Worm (Caenorhabditis elegans) whole organism, young adult: ENCODE results near the gene uso-1.
A peak's percentile ranks its signal among the peaks of the same experiment; 100 is the strongest.

ENCODE experiments used
- B0336.3 ChIP-seq: fragments of 200-800 bp; sonication (Bioruptor generic); IDR thresholded peaks from 2 replicates; pipeline ENCODE4 v1.3.6; 2022; ENCODE audit warnings: missing genetic modification characterization, missing compliant biosample characterization
- C17E4.6 ChIP-seq: fragments of 200-800 bp; sonication (Bioruptor generic); IDR thresholded peaks from 2 replicates; pipeline ENCODE4 v1.3.6; 2022; ENCODE audit warnings: missing genetic modification reagents, missing genetic modification characterization, missing compliant biosample characterization
- F22D6.2 ChIP-seq: sonication (generic microtip); optimal IDR thresholded peaks from 2 replicates; lab custom pipeline; 2016; ENCODE audit warnings: mild to moderate bottlenecking, missing genetic modification characterization, missing compliant biosample characterization
- F52B5.7 ChIP-seq: sonication (generic microtip); optimal IDR thresholded peaks from 2 replicates; lab custom pipeline; 2016; ENCODE audit warnings: mild to moderate bottlenecking, missing genetic modification characterization, missing compliant biosample characterization
- F55B11.4 ChIP-seq: sonication (generic microtip); optimal IDR thresholded peaks from 2 replicates; lab custom pipeline; 2016; ENCODE audit warnings: missing compliant biosample characterization, missing genetic modification characterization, borderline replicate concordance; ENCODE audit not compliant: insufficient read depth
- F57C9.4 ChIP-seq: sonication (generic microtip); optimal IDR thresholded peaks from 2 replicates; lab custom pipeline; 2017; ENCODE audit warnings: mild to moderate bottlenecking, missing genetic modification characterization, missing compliant biosample characterization
- K11D2.4 ChIP-seq: fragments of 200-800 bp; sonication (Bioruptor generic); IDR thresholded peaks from 2 replicates; pipeline ENCODE4 v1.3.6; 2022; ENCODE audit warnings: missing genetic modification reagents, missing genetic modification characterization, missing compliant biosample characterization
- T26A5.8 ChIP-seq: sonication (generic microtip); optimal IDR thresholded peaks from 2 replicates; lab custom pipeline; 2016; ENCODE audit warnings: missing genetic modification characterization, missing compliant biosample characterization
- Y53F4B.3 ChIP-seq: fragments of 200-800 bp; sonication (Bioruptor generic); IDR thresholded peaks from 2 replicates; pipeline ENCODE4 v1.3.6; 2022; ENCODE audit warnings: missing genetic modification reagents, missing genetic modification characterization, missing compliant biosample characterization
- Y67H2A.10 ChIP-seq: fragments of 200-800 bp; sonication (Bioruptor generic); conservative IDR thresholded peaks from 2 replicates; pipeline ENCODE4 v1.3.6; 2022; ENCODE audit warnings: missing genetic modification reagents, missing genetic modification characterization, missing compliant biosample characterization
- Y79H2A.3 ChIP-seq: fragments of 200-800 bp; sonication (Bioruptor generic); conservative IDR thresholded peaks from 2 replicates; pipeline ENCODE4 v1.3.6; 2022; ENCODE audit warnings: missing genetic modification reagents, missing genetic modification characterization, missing compliant biosample characterization
- ZK185.1 ChIP-seq: sonication (generic microtip); optimal IDR thresholded peaks from 2 replicates; lab custom pipeline; 2016; ENCODE audit warnings: mild to moderate bottlenecking, missing genetic modification characterization, missing compliant biosample characterization; ENCODE audit not compliant: poor library complexity, severe bottlenecking
- aptf-2 ChIP-seq: fragments of 200-800 bp; sonication (Bioruptor generic); conservative IDR thresholded peaks from 2 replicates; pipeline ENCODE4 v1.3.6; 2022; ENCODE audit warnings: missing genetic modification reagents, missing genetic modification characterization, missing compliant biosample characterization
- atf-7 ChIP-seq: sonication (generic microtip); optimal IDR thresholded peaks from 2 replicates; lab custom pipeline; 2017; ENCODE audit warnings: mild to moderate bottlenecking, missing genetic modification characterization, missing compliant biosample characterization
- athp-1 ChIP-seq: sonication (generic microtip); optimal IDR thresholded peaks from 2 replicates; lab custom pipeline; 2017; ENCODE audit warnings: mild to moderate bottlenecking, missing genetic modification characterization, missing compliant biosample characterization
- ceh-91 ChIP-seq: fragments of 200-800 bp; sonication (Bioruptor generic); IDR thresholded peaks from 2 replicates; pipeline ENCODE4 v1.3.6; 2022; ENCODE audit warnings: missing genetic modification reagents, missing genetic modification characterization, missing compliant biosample characterization
- die-1 ChIP-seq: sonication (generic microtip); optimal IDR thresholded peaks from 2 replicates; lab custom pipeline; 2016; ENCODE audit warnings: missing genotype, mild to moderate bottlenecking, missing genetic modification characterization, missing compliant biosample characterization
- dox-1 ChIP-seq: fragments of 200-800 bp; sonication (Bioruptor generic); IDR thresholded peaks from 2 replicates; pipeline ENCODE4 v1.3.6; 2022; ENCODE audit warnings: missing genetic modification reagents, missing genetic modification characterization, missing compliant biosample characterization
- egl-18 ChIP-seq: fragments of 200-800 bp; sonication (Bioruptor generic); IDR thresholded peaks from 2 replicates; pipeline ENCODE4 v1.3.6; 2022; ENCODE audit warnings: missing genetic modification reagents, missing genetic modification characterization, missing compliant biosample characterization
- gei-17 ChIP-seq: fragments of 200-800 bp; sonication (Bioruptor generic); optimal IDR thresholded peaks from 2 replicates; lab custom pipeline; 2018; ENCODE audit warnings: mild to moderate bottlenecking, missing genetic modification characterization, missing compliant biosample characterization
- hrde-1 ChIP-seq: sonication (generic microtip); optimal IDR thresholded peaks from 2 replicates; lab custom pipeline; 2016; ENCODE audit warnings: missing genetic modification characterization, mild to moderate bottlenecking, missing compliant biosample characterization, moderate library complexity, missing genotype, missing genetic modification reagents, borderline replicate concordance
- hsf-1 ChIP-seq: fragments of 200-800 bp; sonication (Bioruptor generic); IDR thresholded peaks from 2 replicates; pipeline ENCODE4 v1.3.6; 2022; ENCODE audit warnings: missing genetic modification reagents, missing genetic modification characterization, missing compliant biosample characterization
- let-526 ChIP-seq: fragments of 200-800 bp; sonication (Bioruptor generic); IDR thresholded peaks from 2 replicates; pipeline ENCODE4 v1.3.6; 2022; ENCODE audit warnings: missing genetic modification reagents, missing genetic modification characterization, missing compliant biosample characterization
- lir-1 ChIP-seq: fragments of 200-800 bp; sonication (Bioruptor generic); conservative IDR thresholded peaks from 2 replicates; pipeline ENCODE4 v1.3.6; 2022; ENCODE audit warnings: missing genetic modification reagents, missing genetic modification characterization, missing compliant biosample characterization
- lsl-1 ChIP-seq: fragments of 200-800 bp; sonication (Bioruptor generic); optimal IDR thresholded peaks from 2 replicates; lab custom pipeline; 2018; ENCODE audit warnings: mild to moderate bottlenecking, missing genetic modification characterization, moderate library complexity, missing compliant biosample characterization
- madf-3 ChIP-seq: fragments of 200-800 bp; sonication (Bioruptor generic); IDR thresholded peaks from 2 replicates; pipeline ENCODE4 v1.3.6; 2022; ENCODE audit warnings: missing genetic modification reagents, missing genetic modification characterization, missing compliant biosample characterization
- mes-4 ChIP-seq: sonication (generic microtip); optimal IDR thresholded peaks from 2 replicates; lab custom pipeline; 2016; ENCODE audit warnings: missing genotype, missing genetic modification characterization, missing compliant biosample characterization
- nfya-1 ChIP-seq: sonication (generic microtip); optimal IDR thresholded peaks from 2 replicates; lab custom pipeline; 2017; ENCODE audit warnings: antibody characterized with exemption, missing compliant biosample characterization, missing genetic modification characterization, borderline replicate concordance; ENCODE audit not compliant: insufficient read depth
- nfya-2 ChIP-seq: fragments of 200-800 bp; sonication (Bioruptor generic); IDR thresholded peaks from 2 replicates; pipeline ENCODE4 v1.3.6; 2022; ENCODE audit warnings: missing genetic modification reagents, missing genetic modification characterization, missing compliant biosample characterization
- nhr-120 ChIP-seq: fragments of 200-800 bp; sonication (Bioruptor generic); IDR thresholded peaks from 2 replicates; pipeline ENCODE4 v1.3.6; 2022; ENCODE audit warnings: missing genetic modification characterization, missing compliant biosample characterization
- nhr-90 ChIP-seq: sonication (generic microtip); optimal IDR thresholded peaks from 2 replicates; lab custom pipeline; 2016; ENCODE audit warnings: missing genotype, mild to moderate bottlenecking, missing genetic modification characterization, missing compliant biosample characterization
- pha-4 ChIP-seq: fragments of 150-350 bp; sonication (generic microtip); optimal IDR thresholded peaks from 2 replicates; lab custom pipeline; 2014; ENCODE audit warnings: missing biosample characterization, missing genetic modification reagents, missing genetic modification characterization
- rcor-1 ChIP-seq: fragments of 200-800 bp; sonication (Bioruptor generic); IDR thresholded peaks from 2 replicates; pipeline ENCODE4 v1.3.6; 2022; ENCODE audit warnings: missing genetic modification reagents, missing genetic modification characterization, missing compliant biosample characterization
- repo-1 ChIP-seq: sonication (generic microtip); optimal IDR thresholded peaks from 2 replicates; lab custom pipeline; 2017; ENCODE audit warnings: mild to moderate bottlenecking, missing genetic modification characterization, missing compliant biosample characterization
- rpc-1 ChIP-seq, 2 experiments: fragments of 150-350 bp in 1 of 2; sonication (generic microtip) in 1 of 2; optimal IDR thresholded peaks; 2 replicates each; lab custom pipeline; 2014 to 2018; ENCODE audit warnings: missing biosample characterization in 1 of 2, missing genetic modification characterization in 1 of 2, missing genetic modification reagents in 1 of 2, missing genotype in 1 of 2
- snpc-1.1 ChIP-seq: sonication (generic microtip); optimal IDR thresholded peaks from 2 replicates; lab custom pipeline; 2017; ENCODE audit warnings: missing genetic modification characterization, mild to moderate bottlenecking, missing compliant biosample characterization, antibody characterized with exemption, moderate library complexity, missing genotype, missing genetic modification reagents; ENCODE audit not compliant: insufficient read depth
- snpc-3.4 ChIP-seq: sonication (generic microtip); optimal IDR thresholded peaks from 2 replicates; lab custom pipeline; 2017; ENCODE audit warnings: missing genetic modification characterization, mild to moderate bottlenecking, missing compliant biosample characterization, antibody characterized with exemption, moderate library complexity, missing genotype, missing genetic modification reagents
- snpc-4 ChIP-seq, 5 experiments: fragments of 150-350 bp in 1 of 5; sonication (generic microtip) in 4 of 5; optimal IDR thresholded peaks; 2 replicates each; lab custom pipeline; 2014 to 2018; ENCODE audit warnings: missing genetic modification characterization in 5 of 5, missing biosample characterization in 3 of 5, antibody characterized with exemption in 2 of 5, mild to moderate bottlenecking in 2 of 5, missing compliant biosample characterization in 2 of 5, missing genotype in 2 of 5, moderate library complexity in 2 of 5, missing genetic modification reagents in 1 of 5
- somi-1 ChIP-seq: fragments of 200-800 bp; sonication (Bioruptor generic); optimal IDR thresholded peaks from 2 replicates; lab custom pipeline; 2018; ENCODE audit warnings: mild to moderate bottlenecking, missing genetic modification characterization, missing compliant biosample characterization
- tbp1 ChIP-seq: fragments of 200-800 bp; sonication (Bioruptor generic); optimal IDR thresholded peaks from 2 replicates; lab custom pipeline; 2018; ENCODE audit warnings: mild to moderate bottlenecking, missing genetic modification characterization, missing compliant biosample characterization
- tlf-1 ChIP-seq: fragments of 200-800 bp; sonication (Bioruptor generic); optimal IDR thresholded peaks from 2 replicates; lab custom pipeline; 2018; ENCODE audit warnings: mild to moderate bottlenecking, missing genetic modification characterization, missing compliant biosample characterization
- unc-62 ChIP-seq: fragments of 150-350 bp; optimal IDR thresholded peaks from 2 replicates; lab custom pipeline; 2014; ENCODE audit warnings: missing biosample characterization, missing genetic modification reagents, missing genetic modification characterization
- zfh-2 ChIP-seq: fragments of 200-800 bp; sonication (Bioruptor generic); conservative IDR thresholded peaks from 2 replicates; pipeline ENCODE4 v1.3.6; 2022; ENCODE audit warnings: missing genetic modification reagents, missing genetic modification characterization, missing compliant biosample characterization
- zim-3 ChIP-seq: sonication (generic microtip); optimal IDR thresholded peaks from 2 replicates; lab custom pipeline; 2017; ENCODE audit warnings: mild to moderate bottlenecking, missing genetic modification characterization, moderate library complexity, missing compliant biosample characterization
- ztf-22 ChIP-seq: fragments of 200-800 bp; sonication (Bioruptor generic); optimal IDR thresholded peaks from 2 replicates; lab custom pipeline; 2018; ENCODE audit warnings: mild to moderate bottlenecking, missing genetic modification characterization, moderate library complexity, missing compliant biosample characterization
- ztf-26 ChIP-seq: sonication (generic microtip); optimal IDR thresholded peaks from 2 replicates; lab custom pipeline; 2017; ENCODE audit warnings: missing genetic modification characterization, missing compliant biosample characterization
- ztf-28 ChIP-seq: fragments of 200-800 bp; sonication (Bioruptor generic); IDR thresholded peaks from 2 replicates; pipeline ENCODE4 v1.3.6; 2022; ENCODE audit warnings: missing genetic modification reagents, missing genetic modification characterization, missing compliant biosample characterization
- ztf-6 ChIP-seq: fragments of 200-800 bp; sonication (Bioruptor generic); IDR thresholded peaks from 2 replicates; pipeline ENCODE4 v1.3.6; 2022; ENCODE audit warnings: missing genetic modification reagents, missing genetic modification characterization, missing compliant biosample characterization

The uso-1 gene

DNA sequence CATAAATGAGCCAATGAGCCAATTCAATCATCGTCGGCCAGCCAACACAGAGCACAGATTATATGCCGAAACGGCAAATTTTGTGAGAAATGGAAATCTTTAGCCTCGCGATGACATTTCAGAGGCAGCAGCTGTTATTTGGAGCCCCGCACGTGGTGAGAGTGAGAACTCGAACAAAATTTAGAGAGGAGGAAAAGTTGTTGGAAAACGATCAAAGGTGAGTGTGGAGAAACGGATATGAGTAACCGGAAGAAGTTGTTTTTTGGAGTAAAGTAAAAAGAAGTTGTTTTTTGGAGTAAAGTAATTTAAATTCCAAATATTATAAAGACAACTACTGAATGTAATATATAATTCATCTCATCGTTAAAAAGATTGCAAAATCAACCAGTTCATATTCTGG lies 55.9 kb downstream of the uso-1 start, which contains the start of gene Y62E10A.13 (continued):
- TF ChIP-seq Y67H2A.10 (GFP tag; lab: Robert Waterston, UW) = no peak
- no peak for TF ChIP-seq F57C9.4 (tag; lab: Kevin White, UChicago)
- TF ChIP-seq ztf-26 (tag; lab: Kevin White, UChicago) = no peak
- peak; percentile 42 for TF ChIP-seq tlf-1 (GFP tag; lab: Kevin White, UChicago)
- TF ChIP-seq mes-4 (tag; lab: Kevin White, UChicago) = no peak
- no peak for TF ChIP-seq tbp1 (GFP tag; lab: Kevin White, UChicago)
- no peak for TF ChIP-seq ceh-91 (GFP tag; lab: Robert Waterston, UW)
- TF ChIP-seq T26A5.8 (tag; lab: Kevin White, UChicago) = peak; percentile 67
- no peak for TF ChIP-seq nfya-2 (GFP tag; lab: Robert Waterston, UW)
- 0 out of 2 replicates have a peak, but pooled peaks have one; percentile 7 for TF ChIP-seq madf-3 (GFP tag; lab: Robert Waterston, UW)
- TF ChIP-seq B0336.3 = peak; percentile 61; the same call in 1 of the 2 replicates
- TF ChIP-seq gei-17 (GFP tag; lab: Kevin White, UChicago) = no peak
- no peak for TF ChIP-seq die-1
- no peak for TF ChIP-seq F55B11.4
- TF ChIP-seq hsf-1 (GFP tag; lab: Robert Waterston, UW) = peak; percentile 63; the same call in 1 of the 2 replicates
- TF ChIP-seq athp-1 = no peak
- peak; percentile 4 for TF ChIP-seq repo-1 (tag; lab: Kevin White, UChicago)
- TF ChIP-seq atf-7 (tag; lab: Kevin White, UChicago) = peak; percentile 22
- peak; percentile 28 for TF ChIP-seq lsl-1 (GFP tag; lab: Kevin White, UChicago)
- TF ChIP-seq dox-1 (GFP tag; lab: Robert Waterston, UW) = no peak
- no peak for TF ChIP-seq ztf-28 (GFP tag; lab: Robert Waterston, UW)
- no peak for TF ChIP-seq nhr-120 (GFP tag; lab: Robert Waterston, UW)
- TF ChIP-seq lir-1 = no peak
- no peak for TF ChIP-seq zim-3
- TF ChIP-seq hrde-1 (tag; lab: Kevin White, UChicago) = peak; percentile 51
- no peak for TF ChIP-seq unc-62 (GFP tag; lab: Kevin White, UChicago)
- 0 out of 2 replicates have a peak, but pooled peaks have one; percentile 20 for TF ChIP-seq rcor-1
- TF ChIP-seq pha-4 = no peak
- no peak for TF ChIP-seq Y53F4B.3 (GFP tag; lab: Robert Waterston, UW)
- no peak for TF ChIP-seq nfya-1
- no peak for TF ChIP-seq zfh-2 (GFP tag; lab: Robert Waterston, UW)
- TF ChIP-seq Y79H2A.3 (GFP tag; lab: Robert Waterston, UW) = no peak
- TF ChIP-seq somi-1 = no peak
- no peak for TF ChIP-seq aptf-2 (GFP tag; lab: Robert Waterston, UW)
- TF ChIP-seq snpc-4 (GFP tag; optimal IDR thresholded peaks at IDR 0.05; lab: Kevin White, UChicago) = no peak
- peak in 2 of 4 experiments; percentile 8 to 62 for TF ChIP-seq snpc-4 (tag; optimal IDR thresholded peaks at IDR 0.05; lab: Kevin White, UChicago)
- TF ChIP-seq let-526 (GFP tag; lab: Robert Waterston, UW) = no peak
- TF ChIP-seq ZK185.1 (tag; lab: Kevin White, UChicago) = no peak
- peak; percentile 24 for TF ChIP-seq snpc-3.4 (tag; lab: Kevin White, UChicago)
- no peak for TF ChIP-seq F52B5.7
- TF ChIP-seq egl-18 = no peak
- no peak for TF ChIP-seq rpc-1 (optimal IDR thresholded peaks at IDR 0.05; lab: Kevin White, UChicago)
- no peak for TF ChIP-seq rpc-1 (tag; optimal IDR thresholded peaks at IDR 0.05; lab: Kevin White, UChicago)
- no peak for TF ChIP-seq C17E4.6
- peak; percentile 14 for TF ChIP-seq snpc-1.1
- no peak for TF ChIP-seq ztf-6 (GFP tag; lab: Robert Waterston, UW)
- no peak for TF ChIP-seq K11D2.4 (GFP tag; lab: Robert Waterston, UW)
- no peak for TF ChIP-seq F22D6.2 (tag; lab: Kevin White, UChicago)
- TF ChIP-seq ztf-22 (GFP tag; lab: Kevin White, UChicago) = no peak
- no peak for TF ChIP-seq nhr-90 (tag; lab: Kevin White, UChicago)
